Fruit fly (Drosophila melanogaster) whole organism, embryonic: ENCODE results near the gene ph-d.

Experiments used
- Adf1 ChIP-seq: fragments of 200-800 bp; sonication (Bioruptor generic); IDR thresholded peaks from 2 replicates; pipeline ENCODE4 v1.3.6; 2022; ENCODE audit warnings: missing biosample characterization, missing genetic modification characterization
- Atf6 ChIP-seq: fragments of 200-800 bp; sonication (Bioruptor generic); IDR thresholded peaks from 2 replicates; pipeline ENCODE4 v1.3.6; 2022; ENCODE audit warnings: missing biosample characterization, missing genetic modification characterization
- Awh ChIP-seq: fragments of 200-800 bp; sonication (Bioruptor generic); IDR thresholded peaks from 2 replicates; pipeline ENCODE4, ENCODE4 v1.3.6; 2022; ENCODE audit warnings: missing biosample characterization, missing genetic modification characterization
- BEAF-32 ChIP-seq: fragments of 200-800 bp; sonication (Bioruptor generic); optimal IDR thresholded peaks from 3 replicates; lab custom pipeline; 2017; ENCODE audit warnings: missing biosample characterization, missing genetic modification characterization, mild to moderate bottlenecking, moderate library complexity, missing genetic modification reagents
- CG12155 ChIP-seq: fragments of 200-800 bp; sonication (Bioruptor generic); optimal IDR thresholded peaks from 3 replicates; lab custom pipeline; 2016; ENCODE audit warnings: missing biosample characterization, missing genetic modification characterization
- CG12659 ChIP-seq: fragments of 200-800 bp; sonication (Bioruptor generic); optimal IDR thresholded peaks from 3 replicates; lab custom pipeline; 2017; ENCODE audit warnings: mild to moderate bottlenecking, missing biosample characterization, missing genetic modification reagents, missing genetic modification characterization
- CG15073 ChIP-seq: fragments of 200-800 bp; sonication (Bioruptor generic); optimal IDR thresholded peaks from 2 replicates; lab custom pipeline; 2016; ENCODE audit warnings: missing biosample characterization, missing genetic modification characterization
- CG17359 ChIP-seq: fragments of 200-800 bp; sonication (Bioruptor generic); optimal IDR thresholded peaks from 3 replicates; lab custom pipeline; 2018; ENCODE audit warnings: missing biosample characterization, mild to moderate bottlenecking, missing genetic modification characterization, moderate library complexity
- CG17385 ChIP-seq: fragments of 200-800 bp; sonication (Bioruptor generic); optimal IDR thresholded peaks from 3 replicates; lab custom pipeline; 2018; ENCODE audit warnings: missing biosample characterization, mild to moderate bottlenecking, missing genetic modification characterization
- CG18476 ChIP-seq: fragments of 200-800 bp; sonication (Bioruptor generic); optimal IDR thresholded peaks from 2 replicates; lab custom pipeline; 2016; ENCODE audit warnings: missing biosample characterization, mild to moderate bottlenecking, missing genetic modification characterization
- CG2116 ChIP-seq: fragments of 200-800 bp; sonication (Bioruptor generic); optimal IDR thresholded peaks from 3 replicates; lab custom pipeline; 2018; ENCODE audit warnings: missing biosample characterization, mild to moderate bottlenecking, missing genetic modification characterization
- CG2199 ChIP-seq: fragments of 200-800 bp; sonication (Bioruptor generic); IDR thresholded peaks from 3 replicates; pipeline ENCODE4 v1.3.6; 2022; ENCODE audit warnings: missing biosample characterization, missing genetic modification characterization
- CG2678 ChIP-seq: fragments of 200-800 bp; sonication (Bioruptor generic); optimal IDR thresholded peaks from 3 replicates; lab custom pipeline; 2019; ENCODE audit warnings: missing biosample characterization, mild to moderate bottlenecking, missing genetic modification characterization, moderate library complexity
- CG42726 ChIP-seq: fragments of 200-800 bp; sonication (Bioruptor generic); IDR thresholded peaks from 2 replicates; pipeline ENCODE4 v1.3.6; 2022; ENCODE audit warnings: missing biosample characterization, missing genetic modification characterization; ENCODE audit not compliant: partially characterized antibody
- CG5245 ChIP-seq: fragments of 200-800 bp; sonication (Bioruptor generic); optimal IDR thresholded peaks from 3 replicates; lab custom pipeline; 2016; ENCODE audit warnings: missing biosample characterization, missing genetic modification characterization
- CG6254 ChIP-seq: fragments of 200-800 bp; sonication (Bioruptor generic); optimal IDR thresholded peaks from 3 replicates; lab custom pipeline; 2017; ENCODE audit warnings: mild to moderate bottlenecking, missing biosample characterization, missing genetic modification reagents, missing genetic modification characterization
- CG7786 ChIP-seq: fragments of 200-800 bp; sonication (Bioruptor generic); optimal IDR thresholded peaks from 2 replicates; lab custom pipeline; 2016; ENCODE audit warnings: missing biosample characterization, missing genetic modification characterization
- CG7987 ChIP-seq: fragments of 200-800 bp; sonication (Bioruptor generic); optimal IDR thresholded peaks from 2 replicates; lab custom pipeline; 2018; ENCODE audit warnings: missing biosample characterization, mild to moderate bottlenecking, missing genetic modification characterization, moderate library complexity
- CG8478 ChIP-seq: fragments of >200 bp; optimal IDR thresholded peaks from 2 replicates; lab custom pipeline; 2018
- CoRest ChIP-seq: fragments of 200-800 bp; sonication (Bioruptor generic); optimal IDR thresholded peaks from 3 replicates; lab custom pipeline; 2018; ENCODE audit warnings: missing biosample characterization, mild to moderate bottlenecking, missing genetic modification characterization, moderate library complexity
- Dad ChIP-seq: fragments of 200-800 bp; sonication (Bioruptor generic); optimal IDR thresholded peaks from 3 replicates; lab custom pipeline; 2016; ENCODE audit warnings: missing biosample characterization, missing genetic modification characterization
- Dll ChIP-seq: fragments of 200-800 bp; sonication (Bioruptor generic); IDR thresholded peaks from 4 replicates; pipeline ENCODE4 v1.3.6; 2022; ENCODE audit warnings: missing biosample characterization, missing genetic modification characterization; ENCODE audit not compliant: partially characterized antibody
- H2.0 ChIP-seq: fragments of 200-800 bp; sonication (Bioruptor generic); IDR thresholded peaks from 2 replicates; pipeline ENCODE4 v1.3.6; 2022; ENCODE audit warnings: missing biosample characterization, missing genetic modification characterization
- HLH3B ChIP-seq: fragments of 200-800 bp; sonication (Bioruptor generic); IDR thresholded peaks from 2 replicates; pipeline ENCODE4 v1.3.6; 2022; ENCODE audit warnings: missing biosample characterization, missing genetic modification characterization
- HmgZ ChIP-seq: fragments of 200-800 bp; sonication (Bioruptor generic); optimal IDR thresholded peaks from 2 replicates; lab custom pipeline; 2018; ENCODE audit warnings: missing biosample characterization, mild to moderate bottlenecking, missing genetic modification characterization
- Lim3 ChIP-seq: fragments of 200-800 bp; sonication (Bioruptor generic); IDR thresholded peaks from 2 replicates; pipeline ENCODE4 v1.3.6; 2022; ENCODE audit warnings: missing biosample characterization, missing genetic modification characterization
- Med ChIP-seq: fragments of 200-800 bp; sonication (Bioruptor generic); peaks from one replicate; lab custom pipeline; 2016; ENCODE audit warnings: missing biosample characterization, missing genetic modification characterization, mild to moderate bottlenecking, inconsistent platforms, moderate library complexity
- Oaz ChIP-seq: fragments of 200-800 bp; sonication (Bioruptor generic); IDR thresholded peaks from 2 replicates; pipeline ENCODE4 v1.3.6; 2022; ENCODE audit warnings: missing biosample characterization, missing genetic modification characterization
- Taf1 ChIP-seq: fragments of 200-800 bp; sonication (Bioruptor generic); IDR thresholded peaks from 2 replicates; pipeline ENCODE4 v1.3.6; 2022; ENCODE audit warnings: missing biosample characterization, missing genetic modification characterization
- ab ChIP-seq: fragments of 200-800 bp; sonication (Bioruptor generic); optimal IDR thresholded peaks from 2 replicates; lab custom pipeline; 2016; ENCODE audit warnings: missing biosample characterization, missing genetic modification characterization
- amos ChIP-seq: fragments of 200-800 bp; sonication (Bioruptor generic); IDR thresholded peaks from 2 replicates; pipeline ENCODE4 v1.3.6; 2022; ENCODE audit warnings: missing biosample characterization, missing genetic modification characterization; ENCODE audit not compliant: partially characterized antibody
- cad ChIP-seq: fragments of >200 bp; optimal IDR thresholded peaks from 2 replicates; lab custom pipeline; 2017; ENCODE audit warnings: missing biosample characterization, missing genetic modification characterization
- cas ChIP-seq: fragments of 200-800 bp; sonication (Bioruptor generic); IDR thresholded peaks from 2 replicates; pipeline ENCODE4 v1.3.6; 2022; ENCODE audit warnings: missing biosample characterization, missing genetic modification characterization
- cato ChIP-seq: fragments of 200-800 bp; sonication (Bioruptor generic); optimal IDR thresholded peaks from 2 replicates; lab custom pipeline; 2016; ENCODE audit warnings: missing biosample characterization, missing genetic modification characterization, borderline replicate concordance
- cwo ChIP-seq: fragments of 200-800 bp; sonication (Bioruptor generic); optimal IDR thresholded peaks from 3 replicates; lab custom pipeline; 2017; ENCODE audit warnings: missing biosample characterization, missing genetic modification characterization, mild to moderate bottlenecking, moderate library complexity, missing genetic modification reagents
- dm ChIP-seq: fragments of 200-800 bp; sonication (Bioruptor generic); optimal IDR thresholded peaks from 3 replicates; lab custom pipeline; 2016; ENCODE audit warnings: missing biosample characterization, missing genetic modification characterization
- dpn ChIP-seq, 2 experiments: fragments of 200-800 bp; sonication (Bioruptor generic); optimal IDR thresholded peaks; 3 replicates each; lab custom pipeline; 2016; ENCODE audit warnings: missing biosample characterization in 2 of 2, missing genetic modification characterization in 2 of 2
- eyg ChIP-seq: fragments of 200-800 bp; sonication (Bioruptor generic); optimal IDR thresholded peaks from 3 replicates; lab custom pipeline; 2016; ENCODE audit warnings: missing biosample characterization, missing genetic modification characterization
- ftz-f1 ChIP-seq: fragments of 200-800 bp; sonication (Bioruptor generic); optimal IDR thresholded peaks from 2 replicates; lab custom pipeline; 2016; ENCODE audit warnings: missing biosample characterization, missing genetic modification characterization
- hkb ChIP-seq, 2 experiments: fragments of 200-800 bp in 1 of 2; fragments of >200 bp in 1 of 2; sonication (Bioruptor generic) in 1 of 2; IDR thresholded peaks in 1 of 2; optimal IDR thresholded peaks in 1 of 2; 2 replicates each; pipeline versions ENCODE4 v1.3.6 to Lab custom; 2017 to 2022; ENCODE audit warnings: missing biosample characterization in 1 of 2, missing genetic modification characterization in 1 of 2
- hth ChIP-seq: fragments of >200 bp; optimal IDR thresholded peaks from 2 replicates; lab custom pipeline; 2017; ENCODE audit warnings: inconsistent platforms
- mirr ChIP-seq: fragments of 200-800 bp; sonication (Bioruptor generic); optimal IDR thresholded peaks from 3 replicates; lab custom pipeline; 2018; ENCODE audit warnings: missing biosample characterization, mild to moderate bottlenecking, missing genetic modification characterization
- mld ChIP-seq: fragments of 200-800 bp; sonication (Bioruptor generic); IDR thresholded peaks from 3 replicates; pipeline ENCODE4 v1.3.6; 2022; ENCODE audit warnings: missing biosample characterization, missing genetic modification characterization; ENCODE audit not compliant: partially characterized antibody
- peb ChIP-seq: fragments of 200-800 bp; sonication (Bioruptor generic); IDR thresholded peaks from 2 replicates; pipeline ENCODE4 v1.3.6; 2022; ENCODE audit warnings: missing biosample characterization, missing genetic modification characterization
- pita ChIP-seq: fragments of 200-800 bp; sonication (Bioruptor generic); optimal IDR thresholded peaks from 2 replicates; lab custom pipeline; 2017; ENCODE audit warnings: missing biosample characterization, mild to moderate bottlenecking, missing genetic modification characterization
- pnt ChIP-seq: fragments of 200-800 bp; sonication (Bioruptor generic); optimal IDR thresholded peaks from 3 replicates; lab custom pipeline; 2016; ENCODE audit warnings: missing biosample characterization, missing genetic modification characterization
- ro ChIP-seq: fragments of 200-800 bp; sonication (Bioruptor generic); IDR thresholded peaks from 2 replicates; pipeline ENCODE4 v1.3.6; 2022; ENCODE audit warnings: missing biosample characterization, missing genetic modification characterization
- sima ChIP-seq: fragments of 200-800 bp; sonication (Bioruptor generic); optimal IDR thresholded peaks from 2 replicates; lab custom pipeline; 2016; ENCODE audit warnings: missing biosample characterization, missing genetic modification characterization
- sna ChIP-seq: fragments of 200-800 bp; sonication (Bioruptor generic); IDR thresholded peaks from 2 replicates; pipeline ENCODE4 v1.3.6; 2022; ENCODE audit warnings: missing biosample characterization, missing genetic modification characterization; ENCODE audit not compliant: partially characterized antibody
- wdn ChIP-seq: fragments of 200-800 bp; sonication (Bioruptor generic); IDR thresholded peaks from 2 replicates; pipeline ENCODE4 v1.3.6; 2022; ENCODE audit warnings: missing biosample characterization, missing genetic modification characterization
- zfh2 ChIP-seq: fragments of 200-800 bp; sonication (Bioruptor generic); optimal IDR thresholded peaks from 2 replicates; lab custom pipeline; 2016; ENCODE audit warnings: missing biosample characterization, missing genetic modification characterization

Gene ph-d

dm6 chrX:2125527-2126088 is 2.5 kb upstream of the ph-d start (continued):
- TF ChIP-seq mld (GFP tag; lab: Robert Waterston, UW) (no peak), peb (GFP tag; lab: Robert Waterston, UW) (no peak), CG15073 (GFP tag; lab: Kevin White, UChicago) (no peak), cato (GFP tag; lab: Kevin White, UChicago) (no peak), pita (GFP tag; lab: Kevin White, UChicago) (no peak), CG12659 (GFP tag; lab: Kevin White, UChicago) (no peak), CG18476 (GFP tag; lab: Kevin White, UChicago) (no peak), amos (GFP tag; lab: Robert Waterston, UW) (no peak), Med (GFP tag; lab: Kevin White, UChicago) (peak; percentile 62), CG17359 (no peak), HLH3B (GFP tag; lab: Robert Waterston, UW) (no peak), eyg (GFP tag; lab: Kevin White, UChicago) (no peak), cad (GFP tag; lab: Kevin White, UChicago) (no peak), dpn (GFP tag; optimal IDR thresholded peaks at IDR 0.05; lab: Kevin White, UChicago) (no peak), pnt (GFP tag; lab: Kevin White, UChicago) (no peak), BEAF-32 (GFP tag; lab: Kevin White, UChicago) (no peak), CG42726 (no peak), CG8478 (lab: Kevin White, UChicago) (peak; percentile 34), dm (no peak), mirr (GFP tag; lab: Kevin White, UChicago) (peak; percentile 7), HmgZ (tag; lab: Kevin White, UChicago) (peak; percentile 60), CoRest (tag; lab: Kevin White, UChicago) (peak; percentile 41), Atf6 (GFP tag; lab: Robert Waterston, UW) (no peak), Oaz (GFP tag; lab: Robert Waterston, UW) (no peak), CG7987 (GFP tag; lab: Kevin White, UChicago) (no peak), CG6254 (GFP tag; lab: Kevin White, UChicago) (no peak), Adf1 (GFP tag; lab: Robert Waterston, UW) (peak; percentile 94), hth (no peak), CG17385 (GFP tag; lab: Kevin White, UChicago) (no peak), sna (GFP tag; lab: Robert Waterston, UW) (no peak), CG7786 (no peak), H2.0 (GFP tag; lab: Robert Waterston, UW) (no peak), zfh2 (no peak), cwo (no peak), hkb (optimal IDR thresholded peaks at IDR 0.05; lab: Kevin White, UChicago) (no peak), hkb (GFP tag; IDR thresholded peaks at IDR 0.05; lab: Robert Waterston, UW) (no peak), Dll (no peak), Lim3 (GFP tag; lab: Robert Waterston, UW) (no peak), CG12155 (GFP tag; lab: Kevin White, UChicago) (no peak), ftz-f1 (GFP tag; lab: Kevin White, UChicago) (peak; percentile 40), cas (GFP tag; lab: Robert Waterston, UW) (no peak), Taf1 (GFP tag; lab: Robert Waterston, UW) (no peak), Dad (GFP tag; lab: Kevin White, UChicago) (no peak), CG5245 (GFP tag; lab: Kevin White, UChicago) (no peak), wdn (no peak), ab (no peak), sima (GFP tag; lab: Kevin White, UChicago) (no peak), CG2116 (GFP tag; lab: Kevin White, UChicago) (no peak), Awh (GFP tag; lab: Robert Waterston, UW) (no peak), ro (no peak), CG2678 (tag; lab: Kevin White, UChicago) (no peak), CG2199 (GFP tag; lab: Robert Waterston, UW) (no peak)
